Worm (Caenorhabditis elegans): ENCODE results near the gene wago-4.

wago-4 gene

DNA sequence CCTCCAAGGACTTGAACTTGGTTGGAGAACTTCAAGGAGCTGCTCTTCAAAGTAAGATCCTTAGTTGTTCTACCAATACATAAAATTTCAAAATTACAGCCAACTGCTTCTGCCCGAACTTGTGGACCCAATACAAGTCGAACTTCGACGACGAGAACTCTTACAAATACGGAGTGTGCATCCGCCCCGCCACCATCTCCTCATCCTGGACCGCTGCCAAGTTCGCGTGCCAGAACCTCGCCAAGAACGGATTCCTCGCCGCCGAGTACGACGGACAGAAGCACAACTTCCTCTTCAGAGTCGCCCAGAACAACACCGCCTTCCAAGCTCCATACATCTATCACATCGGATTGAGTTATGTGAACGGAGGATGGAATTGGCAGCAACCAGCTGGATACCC is 22.7 kb upstream of the wago-4 start:
- TF ChIP-seq ref-1 (GFP tag; conservative IDR thresholded peaks at IDR 0.05) (no peak), klf-2 (GFP tag; conservative IDR thresholded peaks at IDR 0.05) (no peak), tab-1 (GFP tag; IDR thresholded peaks at IDR 0.05) (no peak), T22C8.4 (GFP tag; IDR thresholded peaks at IDR 0.05) (no peak), ztf-29 (GFP tag; IDR thresholded peaks at IDR 0.05) (no peak), med-1 (GFP tag; optimal IDR thresholded peaks at IDR 0.05; ENCODE audit: insufficient read depth) (no peak), ztf-23 (GFP tag; IDR thresholded peaks at IDR 0.05) (no peak), cog-1 (tag; optimal IDR thresholded peaks at IDR 0.05) (no peak)

DNA sequence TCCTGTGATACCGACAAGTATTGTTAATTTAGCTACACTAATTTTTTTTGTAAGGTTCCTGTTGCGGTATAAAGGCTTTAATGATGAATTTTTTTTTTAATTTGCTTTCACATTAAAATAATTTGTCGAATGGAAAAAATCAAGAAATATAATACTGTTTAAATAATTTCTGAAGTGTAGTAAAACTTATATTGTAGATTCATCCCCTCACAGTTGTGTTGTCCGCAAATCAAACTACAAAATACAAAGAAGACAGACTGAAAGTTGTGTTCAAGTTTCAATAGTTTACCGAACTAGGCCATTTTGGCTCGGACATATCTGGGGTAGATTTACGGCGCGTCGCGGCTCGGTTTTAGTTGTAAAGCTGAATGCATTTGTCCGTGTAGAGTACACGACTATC is 22.0 kb upstream of the wago-4 start:
- no peak for TF ChIP-seq med-1 (GFP tag; optimal IDR thresholded peaks at IDR 0.05; ENCODE audit: insufficient read depth)
- TF ChIP-seq ztf-23 (GFP tag; IDR thresholded peaks at IDR 0.05), result no peak
- TF ChIP-seq cog-1 (tag; optimal IDR thresholded peaks at IDR 0.05), result no peak

DNA sequence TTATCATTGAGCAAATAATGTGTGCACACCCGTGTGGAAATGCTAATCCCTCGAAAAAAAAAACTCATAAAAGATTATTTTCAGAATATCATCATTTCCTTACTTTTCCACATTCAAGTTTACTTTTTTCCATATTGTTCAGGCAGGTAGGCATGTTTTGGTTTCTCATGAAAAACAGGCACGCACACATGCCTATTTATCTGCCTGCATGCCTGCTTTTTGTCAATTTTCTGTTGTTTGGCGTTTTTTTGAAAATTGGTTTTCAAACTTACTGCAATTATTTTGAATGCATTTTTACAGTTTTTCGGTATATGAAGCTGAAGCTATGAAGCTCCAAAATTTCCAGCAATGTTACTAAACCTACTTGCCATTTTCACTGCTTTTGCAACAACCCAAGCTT is 21.4 kb upstream of the wago-4 start, which contains the start of gene clec-64:
clec-64 (plus strand) TSS at position 301 of the 400 bp plus-strand sequence.
- TF ChIP-seq tab-1 (GFP tag; IDR thresholded peaks at IDR 0.05), result no peak

DNA sequence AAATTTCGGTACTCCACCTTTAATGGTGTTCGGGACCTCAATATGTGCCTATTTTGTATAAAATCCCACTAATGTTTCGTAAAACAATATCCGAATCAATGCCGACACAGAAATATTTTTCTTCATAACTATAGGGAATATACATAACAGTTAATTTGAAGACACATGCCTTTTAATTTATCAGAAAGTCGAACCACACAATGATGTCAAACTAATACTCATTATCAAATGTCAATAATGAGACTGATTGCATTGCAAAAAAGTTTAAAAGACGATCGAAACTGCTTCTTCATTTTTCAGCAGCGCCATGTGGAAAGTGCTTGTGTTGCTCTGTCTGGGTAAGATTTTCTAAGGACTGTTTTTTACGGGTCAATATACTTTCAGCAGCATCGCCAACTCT is 18.3 kb upstream of the wago-4 start, which contains the start of gene clec-65:
clec-65 (plus strand) TSS at position 301 of the 400 bp plus-strand sequence.
- TF ChIP-seq T22C8.4 (GFP tag; IDR thresholded peaks at IDR 0.05) (no peak), ztf-23 (GFP tag; IDR thresholded peaks at IDR 0.05) (no peak), med-1 (GFP tag; optimal IDR thresholded peaks at IDR 0.05; ENCODE audit: insufficient read depth) (no peak), klf-2 (GFP tag; conservative IDR thresholded peaks at IDR 0.05) (no peak), cog-1 (tag; optimal IDR thresholded peaks at IDR 0.05) (no peak), ref-1 (GFP tag; conservative IDR thresholded peaks at IDR 0.05) (no peak), ztf-29 (GFP tag; IDR thresholded peaks at IDR 0.05) (no peak), tab-1 (GFP tag; IDR thresholded peaks at IDR 0.05) (no peak), flt-1 (GFP tag; IDR thresholded peaks at IDR 0.05) (no peak)

DNA sequence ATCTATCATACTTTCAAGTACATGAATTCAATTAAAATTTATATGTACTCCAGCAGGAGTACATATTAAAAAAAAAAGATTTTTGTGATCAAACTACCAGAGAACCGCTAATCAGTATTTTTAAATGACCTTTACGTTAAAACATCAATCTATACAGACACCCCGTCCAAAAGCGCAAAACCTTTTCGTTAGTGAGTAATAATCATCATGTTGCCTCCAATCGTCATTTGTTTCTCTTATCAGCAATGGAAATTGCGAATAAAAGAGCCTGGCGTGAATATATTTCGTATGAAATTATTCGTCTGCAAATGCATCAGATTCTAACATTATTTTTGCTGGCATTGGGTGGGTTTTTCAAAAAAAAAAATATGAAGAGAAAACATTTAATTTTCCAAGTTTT is 15.2 kb upstream of the wago-4 start, which contains the start of gene clec-66:
clec-66 (plus strand) TSS at position 225 of the 400 bp plus-strand sequence.
- no peak for TF ChIP-seq cog-1 (tag; optimal IDR thresholded peaks at IDR 0.05)
- TF ChIP-seq ref-1 (GFP tag; conservative IDR thresholded peaks at IDR 0.05), result no peak

DNA sequence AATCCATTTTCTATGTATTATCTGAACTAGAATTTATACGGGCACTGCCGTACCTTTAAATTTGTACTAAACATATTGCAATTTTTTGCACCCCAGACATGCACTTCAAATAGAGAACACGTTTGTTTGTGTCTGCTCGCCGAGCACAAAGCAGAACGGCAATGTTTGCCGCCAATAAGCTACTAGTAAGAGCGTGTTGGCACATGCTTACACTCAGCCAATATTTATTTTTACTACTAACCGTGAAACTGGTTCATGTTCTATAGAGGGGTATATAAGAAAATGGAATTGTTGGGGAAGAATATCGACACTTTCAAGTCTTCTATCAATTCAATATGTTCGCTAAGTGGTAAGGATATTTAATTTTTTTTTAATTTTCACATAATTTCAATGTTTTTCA is 12.3 kb upstream of the wago-4 start, which contains the start of gene nspb-11:
nspb-11 (plus strand) TSS at position 301 of the 400 bp plus-strand sequence.
- TF ChIP-seq cog-1 (tag; optimal IDR thresholded peaks at IDR 0.05) (no peak), klf-2 (GFP tag; conservative IDR thresholded peaks at IDR 0.05) (no peak), flt-1 (GFP tag; IDR thresholded peaks at IDR 0.05) (no peak), tab-1 (GFP tag; IDR thresholded peaks at IDR 0.05) (no peak), T22C8.4 (GFP tag; IDR thresholded peaks at IDR 0.05) (no peak)

DNA sequence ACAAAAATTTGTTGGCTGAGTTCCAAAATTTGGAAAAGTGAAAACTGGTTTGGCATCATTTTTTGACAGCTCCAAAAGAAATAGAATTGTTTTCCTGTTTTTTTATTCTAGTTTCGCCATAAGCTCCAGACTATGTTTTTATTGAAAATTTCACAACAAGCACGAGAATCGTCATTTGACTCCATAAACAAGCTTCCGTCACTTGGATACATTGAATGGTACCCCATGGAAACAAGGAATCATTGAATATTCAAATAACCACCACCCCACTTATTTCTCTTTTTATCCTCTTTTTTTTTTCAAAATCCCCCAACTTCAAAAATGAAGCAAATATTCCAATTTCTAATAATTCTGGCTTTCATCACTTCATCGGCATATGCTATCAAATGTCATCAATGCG is 10.6 kb upstream of the wago-4 start, which contains the start of gene ddn-2:
ddn-2 (plus strand) TSS at position 301 of the 400 bp plus-strand sequence.
- TF ChIP-seq cog-1 (tag; optimal IDR thresholded peaks at IDR 0.05) (no peak), med-1 (GFP tag; optimal IDR thresholded peaks at IDR 0.05; ENCODE audit: insufficient read depth) (no peak), T22C8.4 (GFP tag; IDR thresholded peaks at IDR 0.05) (no peak), ref-1 (GFP tag; conservative IDR thresholded peaks at IDR 0.05) (no peak), ztf-23 (GFP tag; IDR thresholded peaks at IDR 0.05) (no peak), klf-2 (GFP tag; conservative IDR thresholded peaks at IDR 0.05) (no peak), ztf-29 (GFP tag; IDR thresholded peaks at IDR 0.05) (no peak), tab-1 (GFP tag; IDR thresholded peaks at IDR 0.05) (no peak), flt-1 (GFP tag; IDR thresholded peaks at IDR 0.05) (no peak)

DNA sequence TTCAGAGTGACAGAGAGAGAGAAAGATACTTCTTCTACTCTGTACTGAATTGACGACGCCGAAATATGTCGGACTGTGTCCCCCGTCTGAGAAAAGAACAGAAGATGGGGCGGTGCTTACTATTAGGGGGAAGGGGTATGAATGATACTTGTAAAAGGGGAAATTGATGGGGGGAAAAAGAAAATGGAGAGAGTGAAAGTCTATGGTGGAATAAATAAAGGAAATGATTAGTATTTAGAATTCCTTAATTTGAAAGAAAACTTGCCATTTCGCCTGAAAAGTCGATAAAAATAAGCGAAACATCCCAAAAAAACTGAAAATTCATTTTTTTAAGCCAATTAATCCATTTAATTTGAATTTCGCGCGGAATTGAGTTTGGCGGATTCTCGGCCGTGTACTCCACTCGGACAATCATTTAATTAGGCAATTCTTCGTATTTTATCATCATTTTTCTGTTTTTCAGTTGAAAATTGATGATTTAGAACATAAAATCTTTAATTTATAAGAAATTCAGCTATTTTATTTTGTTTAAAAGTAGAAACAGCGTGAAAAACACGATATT is 4.8 kb upstream of the wago-4 start, which contains the start of gene F35C5.12:
F35C5.12 (minus strand) TSS at position 51 of the 562 bp plus-strand sequence.
- TF ChIP-seq tab-1 (GFP tag; IDR thresholded peaks at IDR 0.05), result no peak
- TF ChIP-seq klf-2 (GFP tag; conservative IDR thresholded peaks at IDR 0.05), result no peak
- TF ChIP-seq ztf-23 (GFP tag; IDR thresholded peaks at IDR 0.05), result no peak
- no peak for TF ChIP-seq cog-1 (tag; optimal IDR thresholded peaks at IDR 0.05)
- no peak for TF ChIP-seq med-1 (GFP tag; optimal IDR thresholded peaks at IDR 0.05; ENCODE audit: insufficient read depth)
- no peak for TF ChIP-seq ztf-29 (GFP tag; IDR thresholded peaks at IDR 0.05)
- TF ChIP-seq ref-1 (GFP tag; conservative IDR thresholded peaks at IDR 0.05), result no peak
- no peak for TF ChIP-seq T22C8.4 (GFP tag; IDR thresholded peaks at IDR 0.05)
- TF ChIP-seq flt-1 (GFP tag; IDR thresholded peaks at IDR 0.05), result no peak

DNA sequence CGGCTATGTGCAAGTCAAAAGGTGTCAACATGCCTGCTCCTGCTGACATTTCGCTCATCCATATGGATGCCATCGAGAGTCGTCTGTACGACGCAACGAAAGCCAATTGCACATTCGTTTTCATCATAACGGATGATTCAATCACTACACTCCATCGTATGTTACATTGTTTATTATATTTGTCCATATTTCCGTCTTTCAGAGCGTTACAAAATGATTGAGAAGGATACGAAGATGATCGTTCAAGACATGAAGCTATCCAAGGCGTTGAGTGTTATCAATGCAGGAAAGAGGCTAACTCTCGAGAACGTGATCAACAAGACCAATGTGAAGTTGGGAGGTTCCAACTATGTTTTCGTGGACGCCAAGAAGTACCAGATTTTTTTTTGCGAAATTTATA is 2.1 kb downstream of the wago-4 start:
- no peak for TF ChIP-seq ztf-23 (GFP tag; IDR thresholded peaks at IDR 0.05)

DNA sequence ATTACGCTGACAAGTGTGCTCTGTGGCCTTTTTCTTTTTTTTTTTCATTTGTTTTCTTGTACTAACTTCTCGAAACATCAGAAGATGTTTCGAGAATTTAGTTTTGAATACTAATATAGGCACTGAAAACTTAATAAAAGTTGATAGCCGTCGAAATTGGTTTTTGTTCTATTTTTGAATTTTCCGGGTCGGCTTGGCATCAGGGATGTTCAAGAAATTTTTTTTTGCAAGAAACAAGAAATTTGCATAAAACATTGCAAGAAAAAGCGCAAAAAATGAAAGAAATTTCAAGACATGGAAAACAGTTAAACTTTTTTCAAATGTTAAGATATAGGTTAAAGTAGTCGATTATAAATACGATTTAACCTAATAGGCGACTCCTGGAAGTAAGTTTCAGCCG is 3.9 kb downstream of the wago-4 start:
- no peak for TF ChIP-seq ref-1 (GFP tag; conservative IDR thresholded peaks at IDR 0.05)

DNA sequence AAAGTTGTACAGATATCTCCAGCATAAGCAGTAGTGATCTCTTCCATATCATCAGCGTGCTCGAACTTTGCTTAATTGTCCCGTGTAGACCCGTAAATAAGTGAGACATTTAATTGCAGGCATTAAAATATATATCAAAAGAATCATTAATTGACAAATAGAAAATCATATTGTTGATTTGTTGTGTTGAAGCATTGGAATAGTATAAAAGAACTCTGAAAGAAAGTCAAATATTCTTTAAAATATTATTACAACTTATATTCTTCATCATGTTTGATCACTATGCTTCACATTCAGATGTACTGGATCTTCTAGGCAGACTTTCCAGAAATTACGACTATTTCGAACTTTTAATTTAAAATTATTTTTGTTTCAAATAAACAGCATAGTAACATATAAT is 6.2 kb downstream of the wago-4 start, which contains the start of gene F58G1.8:
F58G1.8 (minus strand) TSS at position 101 of the 400 bp plus-strand sequence.
- TF ChIP-seq ref-1 (GFP tag; conservative IDR thresholded peaks at IDR 0.05) (no peak), flt-1 (GFP tag; IDR thresholded peaks at IDR 0.05) (no peak), med-1 (GFP tag; optimal IDR thresholded peaks at IDR 0.05; ENCODE audit: insufficient read depth) (no peak), T22C8.4 (GFP tag; IDR thresholded peaks at IDR 0.05) (no peak), tab-1 (GFP tag; IDR thresholded peaks at IDR 0.05) (no peak)

Measured in whole organism, midembryonic.